Fruit fly (Drosophila melanogaster): Measurements from ENCODE around the gene CG1077.

CG1077 gene

DNA sequence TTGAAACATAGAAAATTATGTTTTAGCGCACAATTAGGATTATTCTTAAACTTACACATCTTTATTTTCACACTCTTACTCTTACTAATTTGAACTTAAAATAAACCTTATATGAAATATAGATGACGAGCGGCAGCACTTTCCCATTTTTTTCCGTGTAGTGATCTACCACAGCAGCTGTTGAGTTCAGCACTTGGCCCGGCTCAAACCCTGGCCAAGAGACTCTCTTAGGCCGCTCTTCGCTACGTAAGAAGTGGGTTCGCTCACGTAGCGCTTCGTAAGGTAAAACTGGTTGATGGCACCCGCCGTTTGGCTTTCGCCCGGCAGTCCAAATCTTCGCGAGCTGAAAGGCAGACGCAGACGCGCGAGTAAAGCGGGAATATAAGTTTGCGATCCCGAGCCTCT is 31.2 kb downstream of the CG1077 start, which contains the start of gene Osi24:
Gene Osi24, plus strand, starts transcription at position 324 of the 405 bp plus-strand sequence.
- TF ChIP-seq ttk (optimal IDR thresholded peaks at IDR 0.05) (no peak), psq (optimal IDR thresholded peaks at IDR 0.05) (no peak), Sin3A (optimal IDR thresholded peaks at IDR 0.05) (no peak), Myc (optimal IDR thresholded peaks at IDR 0.05) (no peak), insv (optimal IDR thresholded peaks at IDR 0.05) (no peak), h (optimal IDR thresholded peaks at IDR 0.05) (no peak)

DNA sequence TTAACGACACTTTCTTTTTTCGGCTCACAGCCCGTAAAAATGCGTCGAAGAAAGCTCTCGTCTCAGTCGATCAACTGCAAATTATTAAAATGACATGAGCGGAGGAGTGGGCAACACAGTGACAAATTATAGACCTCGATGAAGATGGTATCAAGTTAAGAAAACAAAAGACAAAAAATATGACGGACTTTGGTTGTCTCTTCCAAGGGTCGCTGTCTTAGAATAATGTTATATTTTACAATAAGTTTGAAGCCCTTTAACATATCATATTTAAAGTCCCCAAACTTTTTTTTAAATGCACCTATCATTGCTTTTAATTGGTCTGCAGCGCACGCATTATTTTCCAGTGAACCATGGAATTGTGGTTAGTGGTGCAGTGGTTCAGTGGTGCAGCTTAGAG is 32.4 kb downstream of the CG1077 start:
- TF ChIP-seq Myc (optimal IDR thresholded peaks at IDR 0.05), result no peak
- TF ChIP-seq h (optimal IDR thresholded peaks at IDR 0.05), result no peak
- no peak for TF ChIP-seq insv (optimal IDR thresholded peaks at IDR 0.05)
- no peak for TF ChIP-seq ttk (optimal IDR thresholded peaks at IDR 0.05)
- no peak for TF ChIP-seq Sin3A (optimal IDR thresholded peaks at IDR 0.05)
- TF ChIP-seq psq (optimal IDR thresholded peaks at IDR 0.05), result no peak

dm6 chr3R:6203000-6203399 is 35.7 kb downstream of the CG1077 start:
- TF ChIP-seq h (optimal IDR thresholded peaks at IDR 0.05), result no peak
- no peak for TF ChIP-seq insv (optimal IDR thresholded peaks at IDR 0.05)
- no peak for TF ChIP-seq ttk (optimal IDR thresholded peaks at IDR 0.05)
- no peak for TF ChIP-seq Sin3A (optimal IDR thresholded peaks at IDR 0.05)

- no peak for TF ChIP-seq Myc (optimal IDR thresholded peaks at IDR 0.05)
- no peak for TF ChIP-seq Sin3A (optimal IDR thresholded peaks at IDR 0.05)
- no peak for TF ChIP-seq insv (optimal IDR thresholded peaks at IDR 0.05)
- TF ChIP-seq h (optimal IDR thresholded peaks at IDR 0.05), result no peak
- no peak for TF ChIP-seq psq (optimal IDR thresholded peaks at IDR 0.05)
- TF ChIP-seq ttk (optimal IDR thresholded peaks at IDR 0.05), result no peak
Observed at dm6 chr3R:6209073-6209472, 41.8 kb downstream of the CG1077 start, which contains the start of gene Osi2. Gene Osi2, plus strand, starts transcription at chr3R:6209373.

dm6 chr3R:6210266-6211040 is 43.2 kb downstream of the CG1077 start:
- TF ChIP-seq Myc (optimal IDR thresholded peaks at IDR 0.05) (no peak), insv (optimal IDR thresholded peaks at IDR 0.05) (no peak), ttk (optimal IDR thresholded peaks at IDR 0.05) (no peak)

DNA sequence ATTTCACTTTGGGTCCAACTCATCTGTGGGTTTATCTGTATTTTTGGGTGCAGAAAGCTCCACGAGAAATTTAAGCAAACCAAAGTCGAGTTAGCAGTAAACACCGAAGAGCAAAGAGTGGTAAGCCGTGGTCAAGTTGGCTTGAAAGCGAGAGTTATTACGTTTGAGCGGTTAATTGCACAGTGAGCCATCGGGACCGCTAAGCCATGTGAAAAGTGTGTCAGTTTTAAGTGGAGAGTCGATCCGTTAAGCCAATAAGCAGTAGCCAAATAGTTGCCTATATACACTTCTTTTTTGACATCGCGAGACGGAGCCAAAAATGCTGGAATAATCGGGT is 43.7 kb downstream of the CG1077 start:
- TF ChIP-seq ttk (optimal IDR thresholded peaks at IDR 0.05) (no peak), Myc (optimal IDR thresholded peaks at IDR 0.05) (no peak), Sin3A (optimal IDR thresholded peaks at IDR 0.05) (no peak), h (optimal IDR thresholded peaks at IDR 0.05) (no peak), psq (optimal IDR thresholded peaks at IDR 0.05) (no peak), insv (optimal IDR thresholded peaks at IDR 0.05) (no peak)

DNA sequence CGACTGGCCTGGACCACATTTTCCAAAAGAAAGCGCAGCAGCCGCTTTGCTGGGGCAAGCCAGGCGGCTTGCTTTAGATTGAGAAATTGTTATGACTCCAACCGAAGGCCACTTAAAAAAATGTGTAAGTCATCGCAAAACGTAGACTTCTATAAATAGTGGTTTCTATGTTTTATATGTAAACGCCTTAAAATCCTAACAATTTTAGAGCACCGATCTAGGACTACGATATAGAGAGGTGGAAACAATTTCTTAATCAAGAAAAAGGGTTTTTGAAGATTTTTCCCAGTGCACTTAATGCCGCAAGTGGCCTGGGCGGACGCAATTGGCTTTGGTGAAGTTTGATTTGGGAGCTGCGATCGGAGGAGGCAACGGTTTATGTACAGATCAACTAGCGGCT is 46.9 kb downstream of the CG1077 start:
- TF ChIP-seq Sin3A (optimal IDR thresholded peaks at IDR 0.05), result no peak
- TF ChIP-seq Myc (optimal IDR thresholded peaks at IDR 0.05), result no peak
- TF ChIP-seq insv (optimal IDR thresholded peaks at IDR 0.05), result no peak
- no peak for TF ChIP-seq psq (optimal IDR thresholded peaks at IDR 0.05)
- no peak for TF ChIP-seq h (optimal IDR thresholded peaks at IDR 0.05)
- no peak for TF ChIP-seq ttk (optimal IDR thresholded peaks at IDR 0.05)

dm6 chr3R:6215053-6215882 is 48.0 kb downstream of the CG1077 start, which contains the start of gene Osi3:
Gene Osi3, plus strand, starts transcription at chr3R:6215832.
- TF ChIP-seq ttk (optimal IDR thresholded peaks at IDR 0.05), result no peak
- TF ChIP-seq Myc (optimal IDR thresholded peaks at IDR 0.05), result no peak
- TF ChIP-seq psq (optimal IDR thresholded peaks at IDR 0.05), result no peak
- TF ChIP-seq h (optimal IDR thresholded peaks at IDR 0.05), result no peak

Measured in Kc167 (cell line).